Worm (Caenorhabditis elegans): Measurements from ENCODE around the gene nekl-4.

The nekl-4 gene

DNA sequence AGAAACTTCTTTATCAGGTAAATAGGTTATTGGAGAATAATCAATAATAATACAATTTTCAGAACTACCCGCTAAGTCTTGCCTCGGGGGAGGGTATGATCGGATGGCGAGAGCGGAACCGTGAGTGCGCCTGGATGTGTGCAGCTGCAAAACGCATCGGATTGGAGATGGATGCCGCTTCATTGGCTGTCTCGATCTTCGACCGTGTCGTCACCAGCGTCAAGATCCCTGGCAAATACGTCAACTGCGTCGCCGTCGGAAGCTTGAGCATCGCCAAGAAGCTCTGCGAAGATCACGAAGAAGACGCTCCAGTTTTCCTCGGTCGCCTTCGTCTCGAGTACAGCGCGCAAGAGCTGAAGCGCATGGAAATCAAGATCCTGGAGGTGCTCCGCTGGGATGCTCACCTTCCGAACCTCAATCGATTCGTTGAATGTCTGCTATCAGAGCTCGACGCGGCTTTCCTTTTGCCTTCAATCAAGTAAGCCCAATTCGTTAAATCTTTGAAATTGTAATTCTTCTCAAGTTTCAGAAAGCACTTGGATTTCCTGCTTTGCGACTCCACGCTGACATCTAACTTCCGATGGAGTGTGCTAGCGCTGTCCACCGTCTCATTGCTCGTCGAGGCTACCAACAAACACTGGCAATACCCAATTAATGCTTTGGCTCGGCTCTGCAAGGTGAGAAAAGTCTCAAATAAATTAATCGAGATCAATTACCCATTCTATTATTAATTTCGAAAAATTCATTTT is 12.4 kb downstream of the nekl-4 start:
- TF ChIP-seq vab-15 (tag; optimal IDR thresholded peaks at IDR 0.05): no peak
- no peak for TF ChIP-seq ceh-63 (GFP tag; optimal IDR thresholded peaks at IDR 0.05)
- no peak for TF ChIP-seq lin-13 (GFP tag; optimal IDR thresholded peaks at IDR 0.05)
- no peak for TF ChIP-seq ceh-8 (GFP tag; optimal IDR thresholded peaks at IDR 0.05)
- TF ChIP-seq aly-2 (tag; optimal IDR thresholded peaks at IDR 0.05): no peak
- no peak for TF ChIP-seq unc-86 (tag; optimal IDR thresholded peaks at IDR 0.05)
- peak; percentile 64 for TF ChIP-seq nhr-85 (tag)
- peak; percentile 7 for TF ChIP-seq ama-1 (optimal IDR thresholded peaks at IDR 0.05)
- no peak for TF ChIP-seq nhr-90 (tag; optimal IDR thresholded peaks at IDR 0.05; ENCODE audit: poor library complexity)
- no peak for TF ChIP-seq efl-1 (optimal IDR thresholded peaks at IDR 0.05)
- TF ChIP-seq efl-1 (GFP tag; optimal IDR thresholded peaks at IDR 0.05 in 1 of 2): peak in 1 of 2 experiments; percentile 92

DNA sequence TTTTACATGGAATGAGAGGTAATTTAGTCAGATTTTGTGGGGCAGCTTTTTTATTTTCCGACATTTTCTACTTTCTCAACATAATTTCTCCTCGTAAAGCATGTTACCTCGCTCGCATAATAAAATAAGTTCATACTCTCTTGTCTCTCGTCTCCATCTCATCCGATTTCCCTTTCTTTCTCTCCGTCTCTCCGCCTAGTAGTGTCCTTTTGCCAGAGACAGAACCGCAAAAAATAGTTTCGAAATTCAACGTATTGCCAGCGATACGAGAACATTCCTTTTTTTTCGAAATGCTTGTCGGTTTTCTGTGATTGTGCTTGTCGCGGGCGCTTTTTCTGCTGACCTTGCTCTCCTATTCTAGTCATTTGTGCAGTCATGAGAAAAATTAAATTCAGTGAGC is 13.2 kb downstream of the nekl-4 start:
- TF ChIP-seq aha-1 (tag; optimal IDR thresholded peaks at IDR 0.05) (no peak), mdl-1 (tag; optimal IDR thresholded peaks at IDR 0.05) (peak in 1 of 2 experiments; percentile 33), mab-9 (GFP tag; IDR thresholded peaks at IDR 0.05) (no peak), ces-1 (GFP tag; optimal IDR thresholded peaks at IDR 0.05) (no peak), fos-1 (tag; optimal IDR thresholded peaks at IDR 0.05) (peak; percentile 61), egl-27 (tag; optimal IDR thresholded peaks at IDR 0.05) (no peak), hlh-4 (tag; optimal IDR thresholded peaks at IDR 0.05) (no peak), fkh-4 (tag; optimal IDR thresholded peaks at IDR 0.05; ENCODE audit: borderline replicate concordance) (no peak), sptf-1 (tag; optimal IDR thresholded peaks at IDR 0.05) (no peak), hpl-2 (GFP tag; optimal IDR thresholded peaks at IDR 0.05) (no peak), nhr-71 (tag; optimal IDR thresholded peaks at IDR 0.05) (peak; percentile 77), snu-23 (GFP tag; optimal IDR thresholded peaks at IDR 0.05) (peak; percentile 77), irx-1 (tag; optimal IDR thresholded peaks at IDR 0.05) (peak; percentile 41), lin-35 (GFP tag; optimal IDR thresholded peaks at IDR 0.05) (peak; percentile 59 to 70), nhr-85 (tag) (peak; percentile 90), C04F5.9 (tag; optimal IDR thresholded peaks at IDR 0.05) (no peak), unc-30 (tag; optimal IDR thresholded peaks at IDR 0.05) (no peak), nhr-237 (tag; optimal IDR thresholded peaks at IDR 0.05) (peak; percentile 54), nhr-47 (tag; optimal IDR thresholded peaks at IDR 0.05) (peak; percentile 64), lin-39 (tag; optimal IDR thresholded peaks at IDR 0.05) (no peak), ceh-63 (GFP tag; optimal IDR thresholded peaks at IDR 0.05) (no peak), lir-3 (tag; optimal IDR thresholded peaks at IDR 0.05; ENCODE audit: poor library complexity) (peak; percentile 34), unc-130 (tag; optimal IDR thresholded peaks at IDR 0.05) (peak; percentile 12), mef-2 (tag; optimal IDR thresholded peaks at IDR 0.05) (no peak), nhr-19 (GFP tag; conservative IDR thresholded peaks at IDR 0.05) (peak; percentile 38), hlh-17 (GFP tag; optimal IDR thresholded peaks at IDR 0.05; ENCODE audit: borderline replicate concordance) (no peak), blmp-1 (tag; optimal IDR thresholded peaks at IDR 0.05) (peak; percentile 83), ztf-4 (tag; optimal IDR thresholded peaks at IDR 0.05) (peak; percentile 52), C34B4.2 (tag; optimal IDR thresholded peaks at IDR 0.05) (no peak), pag-3 (tag; optimal IDR thresholded peaks at IDR 0.05; ENCODE audit: borderline replicate concordance, insufficient read depth) (no peak), tbx-2 (tag; optimal IDR thresholded peaks at IDR 0.05) (no peak), nhr-84 (tag; optimal IDR thresholded peaks at IDR 0.05) (no peak), grh-1 (GFP tag; IDR thresholded peaks at IDR 0.05) (no peak), F16B12.6 (tag; optimal IDR thresholded peaks at IDR 0.05) (no peak), unc-62 (GFP tag; optimal IDR thresholded peaks at IDR 0.05) (no peak), mep-1 (tag; optimal IDR thresholded peaks at IDR 0.05) (peak; percentile 86), efl-3 (GFP tag; optimal IDR thresholded peaks at IDR 0.05) (no peak), egl-13 (tag; optimal IDR thresholded peaks at IDR 0.05) (no peak), xbp-1 (tag; optimal IDR thresholded peaks at IDR 0.05) (peak; percentile 37), lin-13 (GFP tag; optimal IDR thresholded peaks at IDR 0.05) (peak; percentile 54), ets-5 (GFP tag; IDR thresholded peaks at IDR 0.05) (no peak), unc-98 (GFP tag; IDR thresholded peaks at IDR 0.05) (no peak), nhr-28 (tag; optimal IDR thresholded peaks at IDR 0.05) (no peak)

Measured in whole organism, L1 larva.